Worm (Caenorhabditis elegans): ENCODE data around the gene ugt-37.

Gene ugt-37

ce11 chrV:7153046-7153445 is 7.9 kb upstream of the ugt-37 start, which contains the start of gene fat-7:
Gene fat-7, minus strand, starts transcription at chrV:7153146.
- TF ChIP-seq him-1 (tag; optimal IDR thresholded peaks at IDR 0.05) (no peak), dao-5 (tag; optimal IDR thresholded peaks at IDR 0.05) (no peak), W03F9.2 (tag; optimal IDR thresholded peaks at IDR 0.05) (no peak)

- TF ChIP-seq dao-5 (tag; optimal IDR thresholded peaks at IDR 0.05), result no peak
- no peak for TF ChIP-seq W03F9.2 (tag; optimal IDR thresholded peaks at IDR 0.05)
- no peak for TF ChIP-seq him-1 (tag; optimal IDR thresholded peaks at IDR 0.05)
Measured at ce11 chrV:7150570-7150969, 5.5 kb upstream of the ugt-37 start, which contains the start of gene F10D2.8. Gene F10D2.8, minus strand, starts transcription at chrV:7150714.

- no peak for TF ChIP-seq him-1 (tag; optimal IDR thresholded peaks at IDR 0.05)
- TF ChIP-seq dao-5 (tag; optimal IDR thresholded peaks at IDR 0.05), result no peak
- TF ChIP-seq W03F9.2 (tag; optimal IDR thresholded peaks at IDR 0.05), result no peak
Measured at ce11 chrV:7147370-7147769, 2.3 kb upstream of the ugt-37 start, which contains the start of gene ugt-38. Gene ugt-38, minus strand, starts transcription at chrV:7147470.

ce11 chrV:7142661-7143060 is 2.5 kb downstream of the ugt-37 start:
- no peak for TF ChIP-seq dao-5 (tag; optimal IDR thresholded peaks at IDR 0.05)
- TF ChIP-seq him-1 (tag; optimal IDR thresholded peaks at IDR 0.05), result no peak
- no peak for TF ChIP-seq W03F9.2 (tag; optimal IDR thresholded peaks at IDR 0.05)

- TF ChIP-seq him-1 (tag; optimal IDR thresholded peaks at IDR 0.05) (no peak), W03F9.2 (tag; optimal IDR thresholded peaks at IDR 0.05) (no peak)
Measured at ce11 chrV:7141864-7142263, 3.3 kb downstream of the ugt-37 start, which contains the start of gene ugt-40. Gene ugt-40, minus strand, starts transcription at chrV:7141964.

- no peak for TF ChIP-seq him-1 (tag; optimal IDR thresholded peaks at IDR 0.05)
- TF ChIP-seq dao-5 (tag; optimal IDR thresholded peaks at IDR 0.05), result no peak
Measured at ce11 chrV:7140368-7140767, 4.8 kb downstream of the ugt-37 start.

- TF ChIP-seq him-1 (tag; optimal IDR thresholded peaks at IDR 0.05) (no peak), W03F9.2 (tag; optimal IDR thresholded peaks at IDR 0.05) (no peak), dao-5 (tag; optimal IDR thresholded peaks at IDR 0.05) (no peak)
Measured at ce11 chrV:7138320-7138719, 6.8 kb downstream of the ugt-37 start, which contains the start of gene str-112. Gene str-112, minus strand, starts transcription at chrV:7138420.

ce11 chrV:7136859-7137258 is 8.3 kb downstream of the ugt-37 start:
- no peak for TF ChIP-seq dao-5 (tag; optimal IDR thresholded peaks at IDR 0.05)
- TF ChIP-seq him-1 (tag; optimal IDR thresholded peaks at IDR 0.05), result no peak
- no peak for TF ChIP-seq W03F9.2 (tag; optimal IDR thresholded peaks at IDR 0.05)

- TF ChIP-seq him-1 (tag; optimal IDR thresholded peaks at IDR 0.05), result no peak
- no peak for TF ChIP-seq dao-5 (tag; optimal IDR thresholded peaks at IDR 0.05)
- TF ChIP-seq W03F9.2 (tag; optimal IDR thresholded peaks at IDR 0.05), result no peak
Measured at ce11 chrV:7133963-7134362, 11.2 kb downstream of the ugt-37 start, which contains the start of gene F10D2.16. Gene F10D2.16, plus strand, starts transcription at chrV:7134263.

ce11 chrV:7132248-7132647 is 12.9 kb downstream of the ugt-37 start, which contains the start of gene sre-10:
Gene sre-10, plus strand, starts transcription at chrV:7132548.
- no peak for TF ChIP-seq dao-5 (tag; optimal IDR thresholded peaks at IDR 0.05)
- TF ChIP-seq W03F9.2 (tag; optimal IDR thresholded peaks at IDR 0.05), result no peak
- TF ChIP-seq him-1 (tag; optimal IDR thresholded peaks at IDR 0.05), result no peak

ce11 chrV:7130974-7131373 is 14.1 kb downstream of the ugt-37 start, which contains the start of gene srx-36:
Gene srx-36, minus strand, starts transcription at chrV:7131074.
- no peak for TF ChIP-seq him-1 (tag; optimal IDR thresholded peaks at IDR 0.05)
- TF ChIP-seq dao-5 (tag; optimal IDR thresholded peaks at IDR 0.05), result no peak
- TF ChIP-seq W03F9.2 (tag; optimal IDR thresholded peaks at IDR 0.05), result no peak

- TF ChIP-seq W03F9.2 (tag; optimal IDR thresholded peaks at IDR 0.05) (no peak), him-1 (tag; optimal IDR thresholded peaks at IDR 0.05) (no peak), dao-5 (tag; optimal IDR thresholded peaks at IDR 0.05) (no peak)
Measured at ce11 chrV:7129460-7129859, 15.7 kb downstream of the ugt-37 start, which contains the start of gene T01C4.8. Gene T01C4.8, minus strand, starts transcription at chrV:7129560.

- no peak for TF ChIP-seq dao-5 (tag; optimal IDR thresholded peaks at IDR 0.05)
- TF ChIP-seq him-1 (tag; optimal IDR thresholded peaks at IDR 0.05), result no peak
- no peak for TF ChIP-seq W03F9.2 (tag; optimal IDR thresholded peaks at IDR 0.05)
Measured at ce11 chrV:7123979-7124378, 21.1 kb downstream of the ugt-37 start.

- TF ChIP-seq W03F9.2 (tag; optimal IDR thresholded peaks at IDR 0.05) (no peak), dao-5 (tag; optimal IDR thresholded peaks at IDR 0.05) (no peak), him-1 (tag; optimal IDR thresholded peaks at IDR 0.05) (no peak)
Measured at ce11 chrV:7123188-7123708, 21.9 kb downstream of the ugt-37 start, which contains the start of gene lmd-5. Gene lmd-5, plus strand, starts transcription at chrV:7123658.

- TF ChIP-seq dao-5 (tag; optimal IDR thresholded peaks at IDR 0.05) (no peak), him-1 (tag; optimal IDR thresholded peaks at IDR 0.05) (no peak), W03F9.2 (tag; optimal IDR thresholded peaks at IDR 0.05) (no peak)
Measured at ce11 chrV:7120168-7120567, 24.9 kb downstream of the ugt-37 start, which contains the start of gene srx-34. Gene srx-34, minus strand, starts transcription at chrV:7120268.
